ENCODE assay signal across 4 fruit fly cellular contexts in the genomic region with DNA sequence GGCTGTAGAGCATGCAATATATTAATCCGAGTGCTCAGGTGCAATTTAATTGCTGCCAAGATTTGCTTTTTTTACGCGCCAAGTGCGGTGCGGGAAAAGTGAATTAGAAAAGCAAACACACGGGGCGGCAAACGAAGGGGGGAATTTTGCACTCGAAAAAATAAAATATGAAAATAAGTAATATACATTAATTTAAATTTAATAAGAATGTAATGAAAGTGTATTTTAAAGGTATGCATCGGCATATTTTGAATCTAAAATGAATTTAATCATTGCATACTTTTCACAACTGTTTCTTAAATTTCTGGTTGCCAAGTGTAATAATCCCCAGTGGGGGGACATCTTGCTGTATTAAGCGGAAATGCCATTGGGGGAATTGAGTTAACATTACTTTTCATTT.
A peak's percentile ranks its signal among the peaks of the same experiment; 100 is the strongest.
TF ChIP-seq lines count a peak whose summit lies in the region.

No protein-coding gene starts in this region.

- TF ChIP-seq CTCF in whole organism, embryonic (GFP tag; optimal IDR thresholded peaks at IDR 0.05; lab: Kevin White, UChicago) = no peak

TF ChIP-seq in whole organism, adult, 20 proteins besides CTCF, POLR2A, EP300 and RAD21:
- peak; percentile 4 for TF ChIP-seq CG33017 (tag; optimal IDR thresholded peaks at IDR 0.05; lab: Kevin White, UChicago)
- peak; percentile 41 for TF ChIP-seq CG14711 (tag; optimal IDR thresholded peaks at IDR 0.05; lab: Kevin White, UChicago)
- peak; percentile 16 for TF ChIP-seq CG7045 (GFP tag; optimal IDR thresholded peaks at IDR 0.05; lab: Kevin White, UChicago)
- no peak for TF ChIP-seq toe (GFP tag; optimal IDR thresholded peaks at IDR 0.05; lab: Kevin White, UChicago)
- TF ChIP-seq cnc (optimal IDR thresholded peaks at IDR 0.05; lab: Kevin White, UChicago) = no peak
- peak; percentile 62 for TF ChIP-seq kay (GFP tag; lab: Kevin White, UChicago; ENCODE audit: borderline replicate concordance)
- TF ChIP-seq pad (GFP tag; optimal IDR thresholded peaks at IDR 0.05; lab: Kevin White, UChicago) = peak; percentile 41
- TF ChIP-seq CG5204 (GFP tag; optimal IDR thresholded peaks at IDR 0.05; lab: Kevin White, UChicago) = no peak
- TF ChIP-seq ovo (GFP tag; optimal IDR thresholded peaks at IDR 0.05; lab: Kevin White, UChicago) = no peak
- TF ChIP-seq bab1 (GFP tag; optimal IDR thresholded peaks at IDR 0.05; lab: Kevin White, UChicago) = no peak

TF ChIP-seq in whole organism, embryonic, 481 proteins besides CTCF, POLR2A, EP300 and RAD21:
- 0 out of 2 replicates have a peak, but pooled peaks have one; percentile 13 for TF ChIP-seq CG32532 (GFP tag; IDR thresholded peaks at IDR 0.05; lab: Robert Waterston, UW)
- no peak for TF ChIP-seq gce (GFP tag; IDR thresholded peaks at IDR 0.05; lab: Robert Waterston, UW)

TF ChIP-seq in whole organism, prepupa, 60 proteins besides CTCF, POLR2A, EP300 and RAD21:
- TF ChIP-seq CG8632 (GFP tag; optimal IDR thresholded peaks at IDR 0.05; lab: Kevin White, UChicago) (no peak), CG3032 (tag; optimal IDR thresholded peaks at IDR 0.05; lab: Kevin White, UChicago) (no peak), CG10669 (GFP tag; optimal IDR thresholded peaks at IDR 0.05; lab: Kevin White, UChicago) (no peak), CG8319 (GFP tag; optimal IDR thresholded peaks at IDR 0.05; lab: Kevin White, UChicago) (no peak), Blimp-1 (GFP tag; optimal IDR thresholded peaks at IDR 0.05; lab: Kevin White, UChicago) (no peak), eg (GFP tag; IDR thresholded peaks at IDR 0.05; lab: Robert Waterston, UW) (peak; percentile 35; the same call in 1 of the 3 replicates), CG15336 (GFP tag; IDR thresholded peaks at IDR 0.05; lab: Robert Waterston, UW) (peak; percentile 50), CG32006 (GFP tag; optimal IDR thresholded peaks at IDR 0.05; lab: Kevin White, UChicago) (peak; percentile 12), CG8119 (GFP tag; IDR thresholded peaks at IDR 0.05; lab: Robert Waterston, UW) (peak; percentile 57)

TF ChIP-seq in whole organism, pupa, 21 proteins besides CTCF, POLR2A, EP300 and RAD21:
- TF ChIP-seq CG12605 (GFP tag; IDR thresholded peaks at IDR 0.05; lab: Robert Waterston, UW) (no peak), CG8301 (tag; optimal IDR thresholded peaks at IDR 0.05; lab: Kevin White, UChicago) (peak; percentile 9), CG14655 (GFP tag; optimal IDR thresholded peaks at IDR 0.05; lab: Kevin White, UChicago) (peak; percentile 20), CG32121 (GFP tag; IDR thresholded peaks at IDR 0.05; lab: Robert Waterston, UW) (0 out of 2 replicates have a peak, but pooled peaks have one; percentile 18)
